Worm (Caenorhabditis elegans): ENCODE data around the gene ugt-44.

Gene ugt-44

ce11 chrIV:10449799-10450198, 19.7 kb upstream of the ugt-44 start, which contains the start of gene F13B12.4:
Gene F13B12.4, minus strand, starts transcription at chrIV:10449899.
- no peak for TF ChIP-seq lin-13 (GFP tag; optimal IDR thresholded peaks at IDR 0.05)
- no peak for TF ChIP-seq R02D3.7 (tag; optimal IDR thresholded peaks at IDR 0.05)
- no peak for TF ChIP-seq ceh-82 (tag; optimal IDR thresholded peaks at IDR 0.05)
- no peak for TF ChIP-seq mbf-1 (tag; optimal IDR thresholded peaks at IDR 0.05)
- no peak for TF ChIP-seq elt-1 (tag; optimal IDR thresholded peaks at IDR 0.05)
- TF ChIP-seq zag-1 (tag; optimal IDR thresholded peaks at IDR 0.05) = no peak
- no peak for TF ChIP-seq aly-2 (tag; optimal IDR thresholded peaks at IDR 0.05)
- no peak for TF ChIP-seq blmp-1 (tag; optimal IDR thresholded peaks at IDR 0.05; ENCODE audit: insufficient read depth)
- no peak for TF ChIP-seq C34F6.9 (tag; optimal IDR thresholded peaks at IDR 0.05)
- no peak for TF ChIP-seq crh-2 (tag; optimal IDR thresholded peaks at IDR 0.05)
- no peak for TF ChIP-seq ztf-1 (GFP tag; conservative IDR thresholded peaks at IDR 0.05)
- TF ChIP-seq unc-55 (GFP tag; optimal IDR thresholded peaks at IDR 0.05) = no peak
- no peak for TF ChIP-seq lin-39 (tag; optimal IDR thresholded peaks at IDR 0.05)
- no peak for TF ChIP-seq fos-1 (tag; optimal IDR thresholded peaks at IDR 0.05)
- TF ChIP-seq nhr-6 (tag; optimal IDR thresholded peaks at IDR 0.05) = no peak
- no peak for TF ChIP-seq sma-9 (GFP tag; optimal IDR thresholded peaks at IDR 0.05)
- TF ChIP-seq sma-9 (tag; optimal IDR thresholded peaks at IDR 0.05) = no peak
- TF ChIP-seq nhr-129 (tag; optimal IDR thresholded peaks at IDR 0.05) = no peak
- TF ChIP-seq snpc-4 (tag; optimal IDR thresholded peaks at IDR 0.05) = no peak
- no peak for TF ChIP-seq nhr-25 (tag; optimal IDR thresholded peaks at IDR 0.05)
- no peak for TF ChIP-seq ZK546.5 (tag; optimal IDR thresholded peaks at IDR 0.05)

ce11 chrIV:10453001-10453400, 16.5 kb upstream of the ugt-44 start, which contains the start of gene F01D4.8:
Gene F01D4.8, minus strand, starts transcription at chrIV:10453101.
- no peak for TF ChIP-seq zag-1 (tag; optimal IDR thresholded peaks at IDR 0.05)
- TF ChIP-seq ceh-16 (tag; optimal IDR thresholded peaks at IDR 0.05) = no peak
- TF ChIP-seq gmeb-1 (tag; optimal IDR thresholded peaks at IDR 0.05) = no peak
- no peak for TF ChIP-seq unc-62 (GFP tag; optimal IDR thresholded peaks at IDR 0.05)
- TF ChIP-seq lin-13 (GFP tag; optimal IDR thresholded peaks at IDR 0.05) = no peak
- no peak for TF ChIP-seq nhr-12 (tag; optimal IDR thresholded peaks at IDR 0.05)
- TF ChIP-seq snpc-4 (tag; optimal IDR thresholded peaks at IDR 0.05) = no peak
- TF ChIP-seq ztf-1 (GFP tag; conservative IDR thresholded peaks at IDR 0.05) = no peak
- no peak for TF ChIP-seq dmd-4 (tag; optimal IDR thresholded peaks at IDR 0.05)

DNA sequence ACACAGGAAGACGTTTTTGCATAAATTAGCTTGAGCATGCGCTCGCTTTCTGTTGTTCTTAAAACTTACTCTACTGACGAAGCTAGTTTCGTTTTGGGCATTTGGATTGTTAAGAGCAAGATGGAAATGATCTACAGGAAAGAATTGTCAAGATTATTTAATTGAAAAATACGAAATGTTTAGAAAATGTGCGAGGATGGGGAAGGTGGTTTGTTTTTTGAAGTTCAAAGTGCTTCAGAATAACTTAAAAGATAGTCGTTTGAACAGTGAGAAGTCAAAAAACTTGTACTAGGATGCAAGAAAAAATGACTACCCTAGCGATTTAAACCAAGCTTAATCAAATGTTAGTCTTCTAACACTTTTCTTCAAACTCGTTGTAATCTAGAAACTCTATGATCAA, 12.4 kb upstream of the ugt-44 start, which contains the start of gene srb-17:
TSS of gene srb-17 (minus strand) at position 101 of the 400 bp plus-strand sequence.
- TF ChIP-seq C34F6.9 (tag; optimal IDR thresholded peaks at IDR 0.05) = no peak
- no peak for TF ChIP-seq peb-1 (tag; optimal IDR thresholded peaks at IDR 0.05)
- TF ChIP-seq lin-13 (GFP tag; optimal IDR thresholded peaks at IDR 0.05) = no peak
- TF ChIP-seq ztf-11 (tag; optimal IDR thresholded peaks at IDR 0.05) = no peak
- no peak for TF ChIP-seq ztf-1 (GFP tag; conservative IDR thresholded peaks at IDR 0.05)
- no peak for TF ChIP-seq unc-55 (GFP tag; optimal IDR thresholded peaks at IDR 0.05)
- no peak for TF ChIP-seq nhr-11 (tag; optimal IDR thresholded peaks at IDR 0.05)
- no peak for TF ChIP-seq snpc-4 (tag; optimal IDR thresholded peaks at IDR 0.05)

- no peak for TF ChIP-seq ceh-82 (tag; optimal IDR thresholded peaks at IDR 0.05)
- TF ChIP-seq unc-55 (GFP tag; optimal IDR thresholded peaks at IDR 0.05) = peak; percentile 66
- no peak for TF ChIP-seq nhr-25 (tag; optimal IDR thresholded peaks at IDR 0.05)
Measured at ce11 chrIV:10461767-10462166, 7.8 kb upstream of the ugt-44 start, which contains the start of gene mec-3. Gene mec-3, minus strand, starts transcription at chrIV:10461867.

DNA sequence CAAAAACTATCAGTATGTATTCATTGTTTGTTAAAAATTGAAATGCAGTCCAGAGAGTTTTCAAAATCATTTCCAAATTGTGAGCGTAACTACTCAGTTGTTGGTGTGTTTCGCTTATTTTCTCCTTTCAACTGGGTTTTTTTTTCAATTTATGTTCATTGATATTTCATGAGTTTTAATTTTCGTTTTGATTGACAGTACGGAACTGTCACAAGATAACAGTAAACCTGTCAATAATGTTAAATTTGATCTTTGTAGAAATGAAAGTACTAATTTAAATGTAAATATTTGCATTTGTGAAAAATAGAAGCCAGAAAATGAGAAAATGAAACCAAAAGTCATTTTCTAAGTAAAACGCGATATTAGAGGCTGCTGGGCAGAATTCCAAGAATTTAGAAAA, 6.9 kb upstream of the ugt-44 start:
- TF ChIP-seq elt-1 (tag; optimal IDR thresholded peaks at IDR 0.05) (no peak), ztf-11 (tag; optimal IDR thresholded peaks at IDR 0.05) (no peak), ztf-1 (GFP tag; conservative IDR thresholded peaks at IDR 0.05) (no peak), R02D3.7 (tag; optimal IDR thresholded peaks at IDR 0.05) (no peak), lin-39 (tag; optimal IDR thresholded peaks at IDR 0.05) (no peak), unc-62 (GFP tag; optimal IDR thresholded peaks at IDR 0.05) (no peak), blmp-1 (tag; optimal IDR thresholded peaks at IDR 0.05; ENCODE audit: insufficient read depth) (no peak), lin-13 (GFP tag; optimal IDR thresholded peaks at IDR 0.05) (no peak), sem-4 (tag; optimal IDR thresholded peaks at IDR 0.05) (no peak), peb-1 (tag; optimal IDR thresholded peaks at IDR 0.05) (no peak), lsy-2 (tag; optimal IDR thresholded peaks at IDR 0.05) (no peak), nhr-23 (tag; optimal IDR thresholded peaks at IDR 0.05) (no peak), zag-1 (tag; optimal IDR thresholded peaks at IDR 0.05) (no peak)

- no peak for TF ChIP-seq egl-27 (tag; optimal IDR thresholded peaks at IDR 0.05)
- TF ChIP-seq crh-2 (tag; optimal IDR thresholded peaks at IDR 0.05) = peak; percentile 33
- TF ChIP-seq fos-1 (tag; optimal IDR thresholded peaks at IDR 0.05) = peak; percentile 98
- peak; percentile 17 for TF ChIP-seq sma-3 (GFP tag; optimal IDR thresholded peaks at IDR 0.05)
- peak; percentile 62 for TF ChIP-seq gmeb-1 (tag; optimal IDR thresholded peaks at IDR 0.05)
- TF ChIP-seq unc-55 (GFP tag; optimal IDR thresholded peaks at IDR 0.05) = no peak
- peak; percentile 79 for TF ChIP-seq sma-9 (GFP tag; optimal IDR thresholded peaks at IDR 0.05)
- no peak for TF ChIP-seq sma-9 (tag; optimal IDR thresholded peaks at IDR 0.05)
Measured at ce11 chrIV:10463127-10463526, 6.4 kb upstream of the ugt-44 start.

Measured in whole organism, L2 larva.